Worm (Caenorhabditis elegans): ENCODE measurements around the gene C06A1.7.

- no peak for TF ChIP-seq elt-4 (tag; optimal IDR thresholded peaks at IDR 0.05)
- no peak for TF ChIP-seq ceh-45 (GFP tag; IDR thresholded peaks at IDR 0.05)
- no peak for TF ChIP-seq dve-1 (tag; optimal IDR thresholded peaks at IDR 0.05)
Observed at ce11 chrII:10566458-10566857, 1.8 kb downstream of the C06A1.7 start.

Measured in whole organism, late embryonic.